Fruit fly (Drosophila melanogaster) whole organism, embryonic: Measurements from ENCODE around the gene Sec24CD.
A peak's percentile ranks its signal among the peaks of the same experiment; 100 is the strongest.

Experiments used
- ATbp ChIP-seq: fragments of 200-800 bp; sonication (Bioruptor generic); optimal IDR thresholded peaks from 2 replicates; lab custom pipeline; 2017; ENCODE audit warnings: missing biosample characterization, mild to moderate bottlenecking, missing genetic modification characterization, missing genetic modification reagents
- Abd-B ChIP-seq: fragments of 200-800 bp; sonication (Bioruptor generic); optimal IDR thresholded peaks from 2 replicates; lab custom pipeline; 2018; ENCODE audit warnings: missing biosample characterization, mild to moderate bottlenecking, missing genetic modification characterization, moderate library complexity
- Atf3 ChIP-seq: fragments of 200-800 bp; sonication (Bioruptor generic); optimal IDR thresholded peaks from 3 replicates; lab custom pipeline; 2016; ENCODE audit warnings: missing biosample characterization, missing genetic modification characterization
- Bgb ChIP-seq: fragments of 200-800 bp; sonication (Bioruptor generic); IDR thresholded peaks from 2 replicates; pipeline ENCODE4 v1.3.6; 2022; ENCODE audit warnings: missing biosample characterization, missing genetic modification characterization; ENCODE audit not compliant: partially characterized antibody
- CG10654 ChIP-seq: fragments of 200-800 bp; sonication (Bioruptor generic); optimal IDR thresholded peaks from 2 replicates; lab custom pipeline; 2016; ENCODE audit warnings: missing biosample characterization, missing genetic modification characterization
- CG11560 ChIP-seq: fragments of 200-800 bp; sonication (Bioruptor generic); IDR thresholded peaks from 3 replicates; pipeline ENCODE4 v1.3.6; 2022; ENCODE audit warnings: missing biosample characterization, missing genetic modification characterization
- CG11723 ChIP-seq: fragments of 200-800 bp; sonication (Bioruptor generic); optimal IDR thresholded peaks from 2 replicates; lab custom pipeline; 2017; ENCODE audit warnings: missing biosample characterization, mild to moderate bottlenecking, missing genetic modification characterization
- CG12659 ChIP-seq: fragments of 200-800 bp; sonication (Bioruptor generic); optimal IDR thresholded peaks from 3 replicates; lab custom pipeline; 2017; ENCODE audit warnings: mild to moderate bottlenecking, missing biosample characterization, missing genetic modification reagents, missing genetic modification characterization
- CG12744 ChIP-seq: fragments of 200-800 bp; sonication (Bioruptor generic); optimal IDR thresholded peaks from 2 replicates; lab custom pipeline; 2016; ENCODE audit warnings: missing biosample characterization, missing genetic modification characterization
- CG12769 ChIP-seq: fragments of 200-800 bp; sonication (Bioruptor generic); optimal IDR thresholded peaks from 2 replicates; lab custom pipeline; 2019; ENCODE audit warnings: missing biosample characterization, mild to moderate bottlenecking, missing genetic modification characterization, moderate library complexity
- CG13296 ChIP-seq: fragments of 200-800 bp; sonication (Bioruptor generic); optimal IDR thresholded peaks from 3 replicates; lab custom pipeline; 2018; ENCODE audit warnings: missing biosample characterization, mild to moderate bottlenecking, missing genetic modification characterization
- CG15269 ChIP-seq: fragments of 200-800 bp; sonication (Bioruptor generic); optimal IDR thresholded peaks from 2 replicates; lab custom pipeline; 2018; ENCODE audit warnings: missing biosample characterization, mild to moderate bottlenecking, missing genetic modification characterization, moderate library complexity
- CG1529 ChIP-seq: fragments of 200-800 bp; sonication (Bioruptor generic); optimal IDR thresholded peaks from 3 replicates; lab custom pipeline; 2018; ENCODE audit warnings: missing biosample characterization, missing genetic modification characterization
- CG15514 ChIP-seq: fragments of 200-800 bp; sonication (Bioruptor generic); optimal IDR thresholded peaks from 3 replicates; lab custom pipeline; 2017; ENCODE audit warnings: missing biosample characterization, missing genetic modification characterization, mild to moderate bottlenecking, moderate library complexity, missing genetic modification reagents
- CG1647 ChIP-seq: fragments of 200-800 bp; sonication (Bioruptor generic); optimal IDR thresholded peaks from 3 replicates; lab custom pipeline; 2016; ENCODE audit warnings: missing biosample characterization, missing genetic modification characterization
- CG16815 ChIP-seq: fragments of 200-800 bp; sonication (Bioruptor generic); optimal IDR thresholded peaks from 3 replicates; lab custom pipeline; 2017; ENCODE audit warnings: missing biosample characterization, mild to moderate bottlenecking, missing genetic modification characterization
- CG17186 ChIP-seq: fragments of 200-800 bp; sonication (Bioruptor generic); optimal IDR thresholded peaks from 3 replicates; lab custom pipeline; 2017; ENCODE audit warnings: missing biosample characterization, missing genetic modification reagents, missing genetic modification characterization
- CG17612 ChIP-seq: fragments of 200-800 bp; sonication (Bioruptor generic); IDR thresholded peaks from 2 replicates; pipeline ENCODE4 v1.3.6; 2022; ENCODE audit warnings: missing biosample characterization, missing genetic modification characterization
- CG18262 ChIP-seq: fragments of 200-800 bp; optimal IDR thresholded peaks from 3 replicates; lab custom pipeline; 2019; ENCODE audit warnings: missing biosample characterization, mild to moderate bottlenecking, missing genetic modification characterization, moderate library complexity
- CG4707 ChIP-seq: fragments of 200-800 bp; sonication (Bioruptor generic); optimal IDR thresholded peaks from 2 replicates; lab custom pipeline; 2018; ENCODE audit warnings: missing biosample characterization, mild to moderate bottlenecking, missing genetic modification characterization, moderate library complexity
- CG7372 ChIP-seq: fragments of 200-800 bp; sonication (Bioruptor generic); IDR thresholded peaks from 2 replicates; pipeline ENCODE4 v1.3.6; 2022; ENCODE audit warnings: missing biosample characterization, missing genetic modification characterization
- CG7745 ChIP-seq: fragments of 200-800 bp; sonication (Bioruptor generic); optimal IDR thresholded peaks from 2 replicates; lab custom pipeline; 2018; ENCODE audit warnings: missing biosample characterization, mild to moderate bottlenecking, missing genetic modification characterization, moderate library complexity
- CG8290 ChIP-seq, 3 experiments: fragments of 200-800 bp; sonication (Bioruptor generic); optimal IDR thresholded peaks; 2 replicates each; lab custom pipeline; 2016 to 2019; ENCODE audit warnings: missing biosample characterization in 3 of 3, missing genetic modification characterization in 3 of 3, mild to moderate bottlenecking in 2 of 3, moderate library complexity in 1 of 3
- Dref ChIP-seq: fragments of 200-800 bp; sonication (Bioruptor generic); IDR thresholded peaks from 2 replicates; pipeline ENCODE4 v1.3.6; 2022; ENCODE audit warnings: missing biosample characterization, missing genetic modification characterization
- Hmx ChIP-seq: fragments of 200-800 bp; sonication (Bioruptor generic); optimal IDR thresholded peaks from 2 replicates; lab custom pipeline; 2016; ENCODE audit warnings: missing biosample characterization, missing genetic modification characterization
- MESR4 ChIP-seq: fragments of 200-800 bp; sonication (Bioruptor generic); optimal IDR thresholded peaks from 2 replicates; lab custom pipeline; 2018; ENCODE audit warnings: missing biosample characterization, mild to moderate bottlenecking, missing genetic modification characterization, moderate library complexity
- NC2α ChIP-seq: fragments of 200-800 bp; sonication (Bioruptor generic); optimal IDR thresholded peaks from 2 replicates; lab custom pipeline; 2016; ENCODE audit warnings: missing biosample characterization, missing genetic modification characterization
- NFAT ChIP-seq: fragments of 200-800 bp; sonication (Bioruptor generic); IDR thresholded peaks from 2 replicates; pipeline ENCODE4 v1.3.6; 2022; ENCODE audit warnings: missing biosample characterization, missing genetic modification characterization
- Nf-YB ChIP-seq: fragments of 200-800 bp; sonication (Bioruptor generic); optimal IDR thresholded peaks from 3 replicates; lab custom pipeline; 2019; ENCODE audit warnings: missing biosample characterization, mild to moderate bottlenecking, missing genetic modification characterization, moderate library complexity
- Oli ChIP-seq: fragments of 200-800 bp; sonication (Bioruptor generic); optimal IDR thresholded peaks from 2 replicates; lab custom pipeline; 2018; ENCODE audit warnings: missing biosample characterization, mild to moderate bottlenecking, missing genetic modification characterization, moderate library complexity
- Ssrp ChIP-seq: fragments of 200-800 bp; sonication (Bioruptor generic); optimal IDR thresholded peaks from 2 replicates; lab custom pipeline; 2018; ENCODE audit warnings: missing biosample characterization, mild to moderate bottlenecking, missing genetic modification characterization, moderate library complexity
- Tbp ChIP-seq: fragments of >200 bp; optimal IDR thresholded peaks from 2 replicates; lab custom pipeline; 2018; ENCODE audit warnings: missing biosample characterization, missing genetic modification characterization
- Xrp1 ChIP-seq: fragments of 200-800 bp; sonication (Bioruptor generic); IDR thresholded peaks from 2 replicates; pipeline ENCODE4 v1.3.6; 2022; ENCODE audit warnings: missing biosample characterization, missing genetic modification characterization
- amos ChIP-seq: fragments of 200-800 bp; sonication (Bioruptor generic); IDR thresholded peaks from 2 replicates; pipeline ENCODE4 v1.3.6; 2022; ENCODE audit warnings: missing biosample characterization, missing genetic modification characterization; ENCODE audit not compliant: partially characterized antibody
- cato ChIP-seq: fragments of 200-800 bp; sonication (Bioruptor generic); optimal IDR thresholded peaks from 2 replicates; lab custom pipeline; 2016; ENCODE audit warnings: missing biosample characterization, missing genetic modification characterization, borderline replicate concordance
- emc ChIP-seq: fragments of 200-800 bp; sonication (Bioruptor generic); optimal IDR thresholded peaks from 2 replicates; lab custom pipeline; 2016; ENCODE audit warnings: missing biosample characterization, missing genetic modification characterization
- exex ChIP-seq: fragments of 200-800 bp; sonication (Bioruptor generic); optimal IDR thresholded peaks from 4 replicates; lab custom pipeline; 2018; ENCODE audit warnings: missing biosample characterization, mild to moderate bottlenecking, missing genetic modification characterization, moderate library complexity
- odd ChIP-seq: fragments of 200-800 bp; sonication (Bioruptor generic); optimal IDR thresholded peaks from 2 replicates; lab custom pipeline; 2017; ENCODE audit warnings: missing biosample characterization, mild to moderate bottlenecking, missing genetic modification characterization
- pb ChIP-seq: fragments of 200-800 bp; sonication (Bioruptor generic); optimal IDR thresholded peaks from 3 replicates; lab custom pipeline; 2016; ENCODE audit warnings: missing biosample characterization, missing genetic modification characterization
- psq ChIP-seq: fragments of 200-800 bp; sonication (Bioruptor generic); optimal IDR thresholded peaks from 2 replicates; lab custom pipeline; 2017; ENCODE audit warnings: missing biosample characterization, missing genetic modification characterization
- pzg ChIP-seq: fragments of 200-800 bp; sonication (Bioruptor generic); optimal IDR thresholded peaks from 3 replicates; lab custom pipeline; 2018; ENCODE audit warnings: missing biosample characterization, mild to moderate bottlenecking, missing genetic modification characterization, moderate library complexity
- rib ChIP-seq: fragments of 200-800 bp; sonication (Bioruptor generic); IDR thresholded peaks from 2 replicates; pipeline ENCODE4 v1.3.6; 2022; ENCODE audit warnings: missing biosample characterization, missing genetic modification characterization
- sc ChIP-seq, 3 experiments: fragments of >200 bp in 2 of 3; fragments of 200-800 bp in 1 of 3; sonication (Bioruptor generic) in 1 of 3; optimal IDR thresholded peaks; 2 replicates in 2 of 3; 3 replicates in 1 of 3; lab custom pipeline; 2017; ENCODE audit warnings: mild to moderate bottlenecking in 1 of 3, missing biosample characterization in 1 of 3, missing genetic modification characterization in 1 of 3, missing genetic modification reagents in 1 of 3
- seq ChIP-seq: fragments of 200-800 bp; sonication (Bioruptor generic); IDR thresholded peaks from 2 replicates; pipeline ENCODE4 v1.3.6; 2022; ENCODE audit warnings: missing biosample characterization, missing genetic modification characterization
- sug ChIP-seq: fragments of 200-800 bp; optimal IDR thresholded peaks from 2 replicates; lab custom pipeline; 2019; ENCODE audit warnings: missing biosample characterization, mild to moderate bottlenecking, missing genetic modification characterization, moderate library complexity
- ttk ChIP-seq: fragments of 200-800 bp; sonication (Bioruptor generic); IDR thresholded peaks from 2 replicates; pipeline ENCODE4 v2.1.2; 2022; ENCODE audit warnings: missing biosample characterization, missing genetic modification characterization
- wek ChIP-seq: fragments of 200-800 bp; sonication (Bioruptor generic); optimal IDR thresholded peaks from 3 replicates; lab custom pipeline; 2018; ENCODE audit warnings: missing biosample characterization, mild to moderate bottlenecking, missing genetic modification characterization, moderate library complexity

Sec24CD gene

DNA sequence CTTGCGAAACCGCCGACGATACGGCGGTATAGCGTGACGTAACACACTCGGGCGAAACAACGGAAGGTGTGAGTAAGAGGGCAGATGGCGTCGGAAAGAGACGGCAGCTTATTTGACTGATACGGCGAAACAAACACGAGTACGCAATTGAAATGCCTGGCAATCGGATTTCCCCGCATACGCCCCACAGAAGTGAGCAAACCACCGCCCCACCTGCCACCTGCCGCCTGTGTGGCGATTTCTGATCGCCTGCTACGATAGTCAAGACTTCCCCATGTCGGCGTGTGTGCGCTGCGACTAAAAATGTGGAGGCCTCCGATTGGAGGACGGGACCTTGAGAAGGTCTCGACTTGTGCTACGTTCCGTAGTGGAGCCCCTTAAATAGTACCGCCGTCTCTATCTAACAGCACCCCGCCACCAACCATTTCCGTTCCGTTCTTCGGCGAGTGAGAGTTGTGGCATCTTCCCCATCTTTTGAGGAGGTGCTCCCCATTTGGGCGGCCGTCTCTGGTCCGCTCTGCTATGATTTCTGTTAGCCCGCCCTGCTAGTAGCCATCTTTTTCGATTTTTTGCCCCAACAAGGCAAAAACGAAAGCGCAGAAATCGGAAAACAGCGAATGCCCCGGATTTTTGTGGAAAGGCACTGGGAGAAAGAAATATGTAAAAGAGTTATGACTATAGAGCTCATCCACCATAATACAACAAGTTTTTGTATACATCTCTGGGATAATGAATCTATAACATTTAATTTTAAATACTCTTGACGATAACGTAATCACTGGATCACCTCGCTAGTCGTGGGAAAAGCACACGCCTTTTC, 37.8 kb downstream of the Sec24CD start (continued):
- TF ChIP-seq CG12659 (GFP tag; lab: Kevin White, UChicago) (peak; percentile 82), CG11560 (tag; lab: Robert Waterston, UW) (no peak), NFAT (GFP tag; lab: Robert Waterston, UW) (no peak), CG4707 (GFP tag; lab: Kevin White, UChicago) (peak; percentile 70), seq (GFP tag; lab: Robert Waterston, UW) (no peak), sc (optimal IDR thresholded peaks at IDR 0.05; lab: Kevin White, UChicago) (no peak), sc (GFP tag; optimal IDR thresholded peaks at IDR 0.05; lab: Kevin White, UChicago) (peak; percentile 83), CG17612 (GFP tag; lab: Robert Waterston, UW) (no peak), ATbp (peak; percentile 90), Bgb (no peak), NC2α (GFP tag; lab: Kevin White, UChicago) (peak; percentile 85), MESR4 (peak; percentile 9), CG13296 (GFP tag; lab: Kevin White, UChicago) (peak; percentile 62), CG15514 (GFP tag; lab: Kevin White, UChicago) (peak; percentile 71), Oli (tag; lab: Kevin White, UChicago) (peak; percentile 91), psq (GFP tag; lab: Kevin White, UChicago) (peak; percentile 66), CG18262 (tag; lab: Kevin White, UChicago) (peak; percentile 89), CG1647 (GFP tag; lab: Kevin White, UChicago) (peak; percentile 74), Xrp1 (GFP tag; lab: Robert Waterston, UW) (no peak), CG7372 (GFP tag; lab: Robert Waterston, UW) (no peak), Ssrp (peak; percentile 86), CG17186 (GFP tag; lab: Kevin White, UChicago) (peak; percentile 36), CG10654 (peak; percentile 81), ttk (GFP tag; lab: Robert Waterston, UW) (no peak), pb (peak; percentile 72), Nf-YB (GFP tag; lab: Kevin White, UChicago) (peak; percentile 90), Abd-B (GFP tag; lab: Kevin White, UChicago) (peak; percentile 80), CG16815 (GFP tag; lab: Kevin White, UChicago) (peak; percentile 82), exex (tag; lab: Kevin White, UChicago) (peak; percentile 36), pzg (GFP tag; lab: Kevin White, UChicago) (no peak), rib (no peak), wek (GFP tag; lab: Kevin White, UChicago) (peak; percentile 32), CG8290 (GFP tag; optimal IDR thresholded peaks at IDR 0.05; lab: Kevin White, UChicago) (peak; percentile 45), CG8290 (tag; optimal IDR thresholded peaks at IDR 0.05; lab: Kevin White, UChicago) (peak; percentile 4 to 88), amos (GFP tag; lab: Robert Waterston, UW) (no peak), CG11723 (GFP tag; lab: Kevin White, UChicago) (peak; percentile 57), Atf3 (GFP tag; lab: Kevin White, UChicago) (peak; percentile 87), CG15269 (tag; lab: Kevin White, UChicago) (peak; percentile 82), CG12744 (GFP tag; lab: Kevin White, UChicago) (peak; percentile 51), CG7745 (no peak), CG1529 (GFP tag; lab: Kevin White, UChicago) (peak; percentile 85), odd (GFP tag; lab: Kevin White, UChicago) (peak; percentile 43), CG12769 (tag; lab: Kevin White, UChicago) (peak; percentile 96), cato (GFP tag; lab: Kevin White, UChicago) (peak; percentile 70), Tbp (GFP tag; lab: Kevin White, UChicago) (no peak), Hmx (GFP tag; lab: Kevin White, UChicago) (peak; percentile 55), emc (GFP tag; lab: Kevin White, UChicago) (peak; percentile 62), sug (tag; lab: Kevin White, UChicago) (peak; percentile 94), Dref (GFP tag; lab: Robert Waterston, UW) (no peak)
